Fruit fly (Drosophila melanogaster) whole organism, embryonic: ENCODE data around the gene CG12948.

ENCODE experiments used
- ATbp ChIP-seq: fragments of 200-800 bp; sonication (Bioruptor generic); optimal IDR thresholded peaks from 2 replicates; lab custom pipeline; 2017; ENCODE audit warnings: missing biosample characterization, mild to moderate bottlenecking, missing genetic modification characterization, missing genetic modification reagents
- Ada2b ChIP-seq: fragments of 200-800 bp; sonication (Bioruptor generic); IDR thresholded peaks from 2 replicates; pipeline ENCODE4 v1.3.6; 2022; ENCODE audit warnings: missing biosample characterization, missing genetic modification characterization
- Adf1 ChIP-seq: fragments of 200-800 bp; sonication (Bioruptor generic); IDR thresholded peaks from 2 replicates; pipeline ENCODE4 v1.3.6; 2022; ENCODE audit warnings: missing biosample characterization, missing genetic modification characterization
- Blimp-1 ChIP-seq: fragments of 200-800 bp; sonication (Bioruptor generic); optimal IDR thresholded peaks from 3 replicates; lab custom pipeline; 2018; ENCODE audit warnings: missing biosample characterization, missing genetic modification characterization, mild to moderate bottlenecking, moderate library complexity, missing genetic modification reagents
- BtbVII ChIP-seq: fragments of 200-800 bp; sonication (Bioruptor generic); optimal IDR thresholded peaks from 3 replicates; lab custom pipeline; 2017; ENCODE audit warnings: missing biosample characterization, mild to moderate bottlenecking, missing genetic modification characterization
- CG11093 ChIP-seq: fragments of 200-800 bp; sonication (Bioruptor generic); IDR thresholded peaks from 3 replicates; pipeline ENCODE4 v1.3.6; 2022; ENCODE audit warnings: missing biosample characterization, missing genetic modification characterization
- CG11398 ChIP-seq: fragments of 200-800 bp; sonication (Bioruptor generic); optimal IDR thresholded peaks from 2 replicates; lab custom pipeline; 2016; ENCODE audit warnings: missing biosample characterization, missing genetic modification characterization
- CG11504 ChIP-seq: fragments of 200-800 bp; sonication (Bioruptor generic); optimal IDR thresholded peaks from 3 replicates; lab custom pipeline; 2019; ENCODE audit warnings: missing biosample characterization, mild to moderate bottlenecking, missing genetic modification characterization, moderate library complexity
- CG12071 ChIP-seq: fragments of 200-800 bp; sonication (Bioruptor generic); optimal IDR thresholded peaks from 3 replicates; lab custom pipeline; 2018; ENCODE audit warnings: missing biosample characterization, mild to moderate bottlenecking, missing genetic modification characterization
- CG12659 ChIP-seq: fragments of 200-800 bp; sonication (Bioruptor generic); optimal IDR thresholded peaks from 3 replicates; lab custom pipeline; 2017; ENCODE audit warnings: mild to moderate bottlenecking, missing biosample characterization, missing genetic modification reagents, missing genetic modification characterization
- CG13296 ChIP-seq: fragments of 200-800 bp; sonication (Bioruptor generic); optimal IDR thresholded peaks from 3 replicates; lab custom pipeline; 2018; ENCODE audit warnings: missing biosample characterization, mild to moderate bottlenecking, missing genetic modification characterization
- CG14441 ChIP-seq: fragments of 200-800 bp; sonication (Bioruptor generic); IDR thresholded peaks from 2 replicates; pipeline ENCODE4 v1.3.6; 2022; ENCODE audit warnings: missing biosample characterization, missing genetic modification characterization
- CG17359 ChIP-seq: fragments of 200-800 bp; sonication (Bioruptor generic); optimal IDR thresholded peaks from 3 replicates; lab custom pipeline; 2018; ENCODE audit warnings: missing biosample characterization, mild to moderate bottlenecking, missing genetic modification characterization, moderate library complexity
- CG17829 ChIP-seq: fragments of 200-800 bp; optimal IDR thresholded peaks from 2 replicates; lab custom pipeline; 2019; ENCODE audit warnings: missing biosample characterization, mild to moderate bottlenecking, missing genetic modification characterization, moderate library complexity
- CG1832 ChIP-seq: fragments of 200-800 bp; sonication (Bioruptor generic); optimal IDR thresholded peaks from 2 replicates; lab custom pipeline; 2017; ENCODE audit warnings: missing biosample characterization, mild to moderate bottlenecking, missing genetic modification characterization, inconsistent platforms
- CG30431 ChIP-seq: fragments of 200-800 bp; sonication (Bioruptor generic); optimal IDR thresholded peaks from 2 replicates; lab custom pipeline; 2017; ENCODE audit warnings: missing biosample characterization, missing genetic modification characterization
- CG3163 ChIP-seq: fragments of 200-800 bp; sonication (Bioruptor generic); optimal IDR thresholded peaks from 3 replicates; lab custom pipeline; 2016; ENCODE audit warnings: missing biosample characterization, missing genetic modification characterization
- CG33213 ChIP-seq: fragments of 200-800 bp; sonication (Bioruptor generic); optimal IDR thresholded peaks from 3 replicates; lab custom pipeline; 2016; ENCODE audit warnings: missing biosample characterization, missing genetic modification characterization
- CG4730 ChIP-seq: fragments of 200-800 bp; sonication (Bioruptor generic); IDR thresholded peaks from 2 replicates; pipeline ENCODE4 v1.3.6; 2022; ENCODE audit warnings: missing biosample characterization, missing genetic modification characterization
- CG4820 ChIP-seq: fragments of 200-800 bp; sonication (Bioruptor generic); optimal IDR thresholded peaks from 3 replicates; lab custom pipeline; 2016; ENCODE audit warnings: missing biosample characterization, missing genetic modification characterization
- CG6854 ChIP-seq: fragments of 200-800 bp; sonication (Bioruptor generic); optimal IDR thresholded peaks from 3 replicates; lab custom pipeline; 2017; ENCODE audit warnings: missing biosample characterization, mild to moderate bottlenecking, missing genetic modification characterization
- CG8924 ChIP-seq: fragments of 200-800 bp; optimal IDR thresholded peaks from 3 replicates; lab custom pipeline; 2019; ENCODE audit warnings: missing biosample characterization, mild to moderate bottlenecking, missing genetic modification characterization, moderate library complexity
- CG8944 ChIP-seq: fragments of 200-800 bp; sonication (Bioruptor generic); optimal IDR thresholded peaks from 3 replicates; lab custom pipeline; 2016; ENCODE audit warnings: missing biosample characterization, missing genetic modification characterization
- CG9609 ChIP-seq: fragments of 200-800 bp; sonication (Bioruptor generic); optimal IDR thresholded peaks from 3 replicates; lab custom pipeline; 2016; ENCODE audit warnings: missing biosample characterization, missing genetic modification characterization
- CG9797 ChIP-seq: fragments of 200-800 bp; sonication (Bioruptor generic); optimal IDR thresholded peaks from 3 replicates; lab custom pipeline; 2018; ENCODE audit warnings: missing biosample characterization, mild to moderate bottlenecking, missing genetic modification characterization
- Camta ChIP-seq: fragments of 200-800 bp; sonication (Bioruptor generic); optimal IDR thresholded peaks from 2 replicates; lab custom pipeline; 2016; ENCODE audit warnings: missing biosample characterization, missing genetic modification characterization
- CoRest ChIP-seq: fragments of 200-800 bp; sonication (Bioruptor generic); optimal IDR thresholded peaks from 3 replicates; lab custom pipeline; 2018; ENCODE audit warnings: missing biosample characterization, mild to moderate bottlenecking, missing genetic modification characterization, moderate library complexity
- D19A ChIP-seq: fragments of 200-800 bp; optimal IDR thresholded peaks from 3 replicates; lab custom pipeline; 2019; ENCODE audit warnings: missing biosample characterization, mild to moderate bottlenecking, missing genetic modification characterization, moderate library complexity
- Deaf1 ChIP-seq: fragments of 200-800 bp; optimal IDR thresholded peaks from 3 replicates; lab custom pipeline; 2019; ENCODE audit warnings: missing biosample characterization, mild to moderate bottlenecking, missing genetic modification characterization, moderate library complexity
- Dek ChIP-seq: fragments of 200-800 bp; sonication (Bioruptor generic); optimal IDR thresholded peaks from 3 replicates; lab custom pipeline; 2019; ENCODE audit warnings: missing biosample characterization, mild to moderate bottlenecking, missing genetic modification characterization, moderate library complexity
- Dfd ChIP-seq, 2 experiments: fragments of >200 bp; optimal IDR thresholded peaks; 2 replicates each; lab custom pipeline; 2017; ENCODE audit warnings: missing biosample characterization in 2 of 2, missing genetic modification characterization in 2 of 2
- GATAe ChIP-seq: fragments of 200-800 bp; sonication (Bioruptor generic); conservative IDR thresholded peaks from 2 replicates; pipeline ENCODE4 v1.3.6; 2022; ENCODE audit warnings: missing biosample characterization, missing genetic modification characterization
- Hey ChIP-seq: fragments of 200-800 bp; sonication (Bioruptor generic); optimal IDR thresholded peaks from 3 replicates; lab custom pipeline; 2018; ENCODE audit warnings: missing biosample characterization, mild to moderate bottlenecking, missing genetic modification characterization
- Mad ChIP-seq: fragments of 200-800 bp; sonication (Bioruptor generic); optimal IDR thresholded peaks from 2 replicates; lab custom pipeline; 2016; ENCODE audit warnings: missing biosample characterization, missing genetic modification characterization
- Nf-YA ChIP-seq: fragments of 200-800 bp; sonication (Bioruptor generic); IDR thresholded peaks from 2 replicates; pipeline ENCODE4 v1.3.6; 2022; ENCODE audit warnings: missing biosample characterization, missing genetic modification characterization
- NfI ChIP-seq: fragments of 200-800 bp; sonication (Bioruptor generic); optimal IDR thresholded peaks from 3 replicates; lab custom pipeline; 2018; ENCODE audit warnings: missing biosample characterization, mild to moderate bottlenecking, missing genetic modification characterization, moderate library complexity
- dpn ChIP-seq, 2 experiments: fragments of 200-800 bp; sonication (Bioruptor generic); optimal IDR thresholded peaks; 3 replicates each; lab custom pipeline; 2016; ENCODE audit warnings: missing biosample characterization in 2 of 2, missing genetic modification characterization in 2 of 2
- insv ChIP-seq, 2 experiments: fragments of 200-800 bp; sonication (Bioruptor generic); optimal IDR thresholded peaks; 3 replicates each; lab custom pipeline; 2016 to 2018; ENCODE audit warnings: missing biosample characterization in 2 of 2, missing genetic modification characterization in 2 of 2
- kay ChIP-seq: fragments of 200-800 bp; sonication (Bioruptor generic); optimal IDR thresholded peaks from 2 replicates; lab custom pipeline; 2016; ENCODE audit warnings: missing biosample characterization, missing genetic modification characterization
- lmd ChIP-seq: fragments of 200-800 bp; sonication (Bioruptor generic); IDR thresholded peaks from 2 replicates; pipeline ENCODE4 v1.3.6; 2022; ENCODE audit warnings: missing biosample characterization, missing genetic modification characterization
- onecut ChIP-seq: fragments of 200-800 bp; sonication (Bioruptor generic); IDR thresholded peaks from 2 replicates; pipeline ENCODE4 v1.3.6; 2022; ENCODE audit warnings: missing biosample characterization, missing genetic modification characterization
- pros ChIP-seq: fragments of 200-800 bp; sonication (Bioruptor generic); optimal IDR thresholded peaks from 3 replicates; lab custom pipeline; 2019; ENCODE audit warnings: missing biosample characterization, mild to moderate bottlenecking, missing genetic modification characterization, moderate library complexity
- sens ChIP-seq: fragments of 200-800 bp; sonication (Bioruptor generic); peaks from one replicate; lab custom pipeline; 2016; ENCODE audit warnings: missing biosample characterization, missing genetic modification characterization
- sna ChIP-seq: fragments of 200-800 bp; sonication (Bioruptor generic); IDR thresholded peaks from 2 replicates; pipeline ENCODE4 v1.3.6; 2022; ENCODE audit warnings: missing biosample characterization, missing genetic modification characterization; ENCODE audit not compliant: partially characterized antibody
- ssp ChIP-seq: fragments of 200-800 bp; sonication (Bioruptor generic); IDR thresholded peaks from 2 replicates; pipeline ENCODE4 v1.3.6; 2022; ENCODE audit warnings: missing biosample characterization, missing genetic modification characterization
- stwl ChIP-seq: fragments of 200-800 bp; sonication (Bioruptor generic); optimal IDR thresholded peaks from 3 replicates; lab custom pipeline; 2018; ENCODE audit warnings: missing biosample characterization, mild to moderate bottlenecking, missing genetic modification characterization, moderate library complexity
- toy ChIP-seq: fragments of 200-800 bp; sonication (Bioruptor generic); IDR thresholded peaks from 2 replicates; pipeline ENCODE4 v1.3.6; 2022; ENCODE audit warnings: missing biosample characterization, missing genetic modification characterization
- unpg ChIP-seq: fragments of 200-800 bp; sonication (Bioruptor generic); optimal IDR thresholded peaks from 3 replicates; lab custom pipeline; 2018; ENCODE audit warnings: missing biosample characterization, mild to moderate bottlenecking, missing genetic modification characterization, moderate library complexity

The CG12948 gene

dm6 chr3R:9767620-9768592, 20.4 kb upstream of the CG12948 start, which contains the start of gene Naa80 (continued):
- TF ChIP-seq Dek (tag; lab: Kevin White, UChicago) (peak; percentile 34), CG9609 (GFP tag; lab: Kevin White, UChicago) (peak; percentile 78), Nf-YA (GFP tag; lab: Robert Waterston, UW) (no peak), CG14441 (GFP tag; lab: Robert Waterston, UW) (peak; percentile 35; the same call in 1 of the 2 replicates), CG11093 (no peak), Camta (peak; percentile 35), Adf1 (GFP tag; lab: Robert Waterston, UW) (peak; percentile 67), Mad (GFP tag; lab: Kevin White, UChicago) (peak; percentile 69), CG30431 (no peak), Hey (tag; lab: Kevin White, UChicago) (peak; percentile 14), CG3163 (GFP tag; lab: Kevin White, UChicago) (peak; percentile 67), ssp (peak; percentile 41; the same call in 1 of the 2 replicates), pros (GFP tag; lab: Kevin White, UChicago) (no peak), Blimp-1 (GFP tag; lab: Kevin White, UChicago) (no peak), CG33213 (GFP tag; lab: Kevin White, UChicago) (peak; percentile 57), CG12659 (GFP tag; lab: Kevin White, UChicago) (peak; percentile 89), onecut (peak; percentile 41; the same call in 1 of the 2 replicates), ATbp (GFP tag; lab: Kevin White, UChicago) (no peak), Dfd (GFP tag; optimal IDR thresholded peaks at IDR 0.05; lab: Kevin White, UChicago) (no peak), CG6854 (no peak), CG4820 (GFP tag; lab: Kevin White, UChicago) (peak; percentile 8), CG17829 (peak; percentile 58), sens (GFP tag; lab: Kevin White, UChicago) (peak; percentile 85), CoRest (tag; lab: Kevin White, UChicago) (peak; percentile 6), stwl (tag; lab: Kevin White, UChicago) (peak; percentile 77), Ada2b (GFP tag; lab: Robert Waterston, UW) (no peak), CG1832 (GFP tag; lab: Kevin White, UChicago) (no peak), CG13296 (GFP tag; lab: Kevin White, UChicago) (peak; percentile 64), kay (GFP tag; lab: Kevin White, UChicago) (peak; percentile 71), CG4730 (GFP tag; lab: Robert Waterston, UW) (no peak), D19A (peak; percentile 25), Deaf1 (peak; percentile 53), CG8924 (tag; lab: Kevin White, UChicago) (peak; percentile 60), dpn (GFP tag; optimal IDR thresholded peaks at IDR 0.05; lab: Kevin White, UChicago) (peak; percentile 77), CG9797 (GFP tag; lab: Kevin White, UChicago) (no peak), sna (GFP tag; lab: Robert Waterston, UW) (no peak), CG8944 (GFP tag; lab: Kevin White, UChicago) (peak; percentile 77), lmd (GFP tag; lab: Robert Waterston, UW) (peak; percentile 55; the same call in 1 of the 2 replicates), CG11398 (GFP tag; lab: Kevin White, UChicago) (peak; percentile 58), CG12071 (GFP tag; lab: Kevin White, UChicago) (peak; percentile 32), unpg (GFP tag; lab: Kevin White, UChicago) (peak; percentile 37), NfI (GFP tag; lab: Kevin White, UChicago) (peak; percentile 82), CG17359 (peak; percentile 26), CG11504 (tag; lab: Kevin White, UChicago) (no peak), BtbVII (peak; percentile 4), toy (no peak; the same call in 1 of the 2 replicates), GATAe (GFP tag; lab: Robert Waterston, UW) (no peak), insv (GFP tag; optimal IDR thresholded peaks at IDR 0.05; lab: Kevin White, UChicago) (peak in 1 of 2 experiments; percentile 41)
